Fruit fly (Drosophila melanogaster): ENCODE measurements around the gene CG5961.

The CG5961 gene

DNA sequence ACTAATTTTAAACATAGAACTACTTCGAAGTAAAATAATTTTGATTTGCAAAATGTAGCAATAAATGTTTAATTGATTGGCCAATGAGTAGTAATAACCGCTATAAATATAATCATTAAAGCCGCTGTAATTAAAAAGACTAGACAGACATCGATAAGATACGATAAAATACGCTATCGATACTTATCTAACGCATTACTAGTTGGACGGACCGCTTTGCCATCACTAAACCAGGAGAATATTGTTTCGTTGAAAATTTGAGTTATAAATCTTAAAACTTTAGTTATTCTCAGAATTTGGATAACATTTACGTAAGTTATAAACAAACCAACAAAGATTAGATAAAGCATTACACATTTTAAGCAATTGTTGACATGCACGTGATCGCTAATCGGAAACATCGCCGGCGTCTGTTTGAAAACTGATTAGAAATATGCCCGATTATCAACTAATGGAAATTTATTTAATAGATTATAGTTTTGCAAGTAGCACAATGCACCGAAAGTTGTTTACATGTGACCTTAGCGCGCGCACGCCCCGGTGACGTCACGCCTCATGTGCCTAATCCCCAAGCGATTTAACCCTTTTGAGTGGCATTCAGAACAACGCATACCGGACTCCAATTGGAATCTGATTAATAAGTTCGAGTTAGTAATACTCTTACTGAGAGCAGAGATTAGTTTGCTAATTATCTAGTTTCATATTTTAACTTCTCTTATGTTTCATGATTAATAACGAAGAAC, 20.5 kb downstream of the CG5961 start, which contains the start of gene Desat1 (continued):
- TF ChIP-seq tx (GFP tag; optimal IDR thresholded peaks at IDR 0.05), result no peak
- TF ChIP-seq CG6854 (GFP tag; optimal IDR thresholded peaks at IDR 0.05), result no peak
- peak; percentile 29 for TF ChIP-seq CG13624 (GFP tag; optimal IDR thresholded peaks at IDR 0.05)
- TF ChIP-seq Ets65A (GFP tag), result no peak
- TF ChIP-seq tgo (GFP tag; IDR thresholded peaks at IDR 0.05), result no peak
- no peak for TF ChIP-seq seq (GFP tag; IDR thresholded peaks at IDR 0.05)
- no peak for TF ChIP-seq ems (GFP tag; optimal IDR thresholded peaks at IDR 0.05)
- TF ChIP-seq H15 (GFP tag; IDR thresholded peaks at IDR 0.05), result no peak
- peak; percentile 4 for TF ChIP-seq NC2β (GFP tag; optimal IDR thresholded peaks at IDR 0.05)
- TF ChIP-seq jigr1 (GFP tag; IDR thresholded peaks at IDR 0.05), result no peak
- TF ChIP-seq CG3163 (GFP tag; optimal IDR thresholded peaks at IDR 0.05), result no peak
- TF ChIP-seq CG9727 (GFP tag; optimal IDR thresholded peaks at IDR 0.05), result no peak
- TF ChIP-seq CG6791 (GFP tag; IDR thresholded peaks at IDR 0.05; ENCODE audit: partially characterized antibody), result peak; percentile 95
- TF ChIP-seq oc (tag; optimal IDR thresholded peaks at IDR 0.05), result no peak
- peak; percentile 93 for TF ChIP-seq sna (GFP tag; IDR thresholded peaks at IDR 0.05; ENCODE audit: partially characterized antibody)
- no peak for TF ChIP-seq lov (optimal IDR thresholded peaks at IDR 0.05)
- TF ChIP-seq lov (GFP tag; IDR thresholded peaks at IDR 0.05), result no peak
- no peak for TF ChIP-seq Deaf1 (tag; optimal IDR thresholded peaks at IDR 0.05)
- no peak for TF ChIP-seq CG17359 (tag; optimal IDR thresholded peaks at IDR 0.05)
- no peak for TF ChIP-seq CG31388 (GFP tag; optimal IDR thresholded peaks at IDR 0.05)
- TF ChIP-seq hb (GFP tag; IDR thresholded peaks at IDR 0.05; ENCODE audit: partially characterized antibody), result peak; percentile 79
- no peak for TF ChIP-seq CG8765 (GFP tag; IDR thresholded peaks at IDR 0.05)
- no peak for TF ChIP-seq CG11247 (GFP tag; IDR thresholded peaks at IDR 0.05)
- TF ChIP-seq ranshi (GFP tag; IDR thresholded peaks at IDR 0.05), result no peak
- TF ChIP-seq chinmo (GFP tag; IDR thresholded peaks at IDR 0.05; ENCODE audit: partially characterized antibody), result peak; percentile 89; the same call in 3 of the 4 replicates
- no peak for TF ChIP-seq CG12071 (GFP tag; optimal IDR thresholded peaks at IDR 0.05)
- no peak for TF ChIP-seq CoRest (tag; optimal IDR thresholded peaks at IDR 0.05)
- no peak for TF ChIP-seq ac (GFP tag; optimal IDR thresholded peaks at IDR 0.05)
- TF ChIP-seq Elba2 (GFP tag; optimal IDR thresholded peaks at IDR 0.05), result no peak
- TF ChIP-seq CG14965 (GFP tag; optimal IDR thresholded peaks at IDR 0.05; ENCODE audit: borderline replicate concordance), result no peak
- no peak for TF ChIP-seq fd3F (GFP tag; optimal IDR thresholded peaks at IDR 0.05)
- TF ChIP-seq Scr (GFP tag; IDR thresholded peaks at IDR 0.05; ENCODE audit: partially characterized antibody), result peak; percentile 91
- no peak for TF ChIP-seq Dbx (GFP tag; IDR thresholded peaks at IDR 0.05)
- TF ChIP-seq tna (GFP tag; IDR thresholded peaks at IDR 0.05; ENCODE audit: partially characterized antibody), result peak; percentile 81
- TF ChIP-seq danr (GFP tag; IDR thresholded peaks at IDR 0.05), result no peak
- peak; percentile 23 for TF ChIP-seq CG12659 (GFP tag; optimal IDR thresholded peaks at IDR 0.05)
- TF ChIP-seq CG1603 (tag; optimal IDR thresholded peaks at IDR 0.05), result peak; percentile 27
- no peak for TF ChIP-seq lmd (GFP tag; IDR thresholded peaks at IDR 0.05)
- TF ChIP-seq CG11560 (tag; IDR thresholded peaks at IDR 0.05), result no peak
- peak; percentile 9 for TF ChIP-seq phol (tag; optimal IDR thresholded peaks at IDR 0.05)
- no peak for TF ChIP-seq h (optimal IDR thresholded peaks at IDR 0.05)
- TF ChIP-seq CG10274 (GFP tag; optimal IDR thresholded peaks at IDR 0.05), result no peak
- TF ChIP-seq HLHmδ (GFP tag; optimal IDR thresholded peaks at IDR 0.05), result no peak
- TF ChIP-seq bbx (GFP tag; IDR thresholded peaks at IDR 0.05; ENCODE audit: partially characterized antibody), result peak; percentile 96
- no peak for TF ChIP-seq Jarid2 (GFP tag; optimal IDR thresholded peaks at IDR 0.05)
- no peak for TF ChIP-seq emc (GFP tag; optimal IDR thresholded peaks at IDR 0.05)
- no peak for TF ChIP-seq Hand (GFP tag; optimal IDR thresholded peaks at IDR 0.05)
- peak; percentile 63 for TF ChIP-seq pzg (GFP tag; optimal IDR thresholded peaks at IDR 0.05)
- no peak for TF ChIP-seq Oaz (GFP tag; IDR thresholded peaks at IDR 0.05)
- no peak for TF ChIP-seq otp (GFP tag; IDR thresholded peaks at IDR 0.05)
